Fruit fly (Drosophila melanogaster) whole organism, embryonic: ENCODE measurements around the gene tws.
A peak's percentile ranks its signal among the peaks of the same experiment; 100 is the strongest.

Experiments used
- Abd-B ChIP-seq: fragments of 200-800 bp; sonication (Bioruptor generic); optimal IDR thresholded peaks from 2 replicates; lab custom pipeline; 2018; ENCODE audit warnings: missing biosample characterization, mild to moderate bottlenecking, missing genetic modification characterization, moderate library complexity
- Atf3 ChIP-seq: fragments of 200-800 bp; sonication (Bioruptor generic); optimal IDR thresholded peaks from 3 replicates; lab custom pipeline; 2016; ENCODE audit warnings: missing biosample characterization, missing genetic modification characterization
- Bteb2 ChIP-seq: fragments of 200-800 bp; sonication (Bioruptor generic); optimal IDR thresholded peaks from 2 replicates; lab custom pipeline; 2016; ENCODE audit warnings: missing biosample characterization, missing genetic modification characterization
- CG10267 ChIP-seq: fragments of 200-800 bp; sonication (Bioruptor generic); optimal IDR thresholded peaks from 2 replicates; lab custom pipeline; 2018; ENCODE audit warnings: missing biosample characterization, mild to moderate bottlenecking, missing genetic modification characterization, moderate library complexity
- CG11696 ChIP-seq: fragments of 200-800 bp; sonication (Bioruptor generic); IDR thresholded peaks from 2 replicates; pipeline ENCODE4 v1.3.6; 2022; ENCODE audit warnings: missing biosample characterization, missing genetic modification characterization
- CG14050 ChIP-seq: fragments of 200-800 bp; sonication (Bioruptor generic); IDR thresholded peaks from 3 replicates; pipeline ENCODE4 v1.3.6; 2022; ENCODE audit warnings: missing biosample characterization, missing genetic modification characterization
- CG15514 ChIP-seq: fragments of 200-800 bp; sonication (Bioruptor generic); optimal IDR thresholded peaks from 3 replicates; lab custom pipeline; 2017; ENCODE audit warnings: missing biosample characterization, missing genetic modification characterization, mild to moderate bottlenecking, moderate library complexity, missing genetic modification reagents
- CG1647 ChIP-seq: fragments of 200-800 bp; sonication (Bioruptor generic); optimal IDR thresholded peaks from 3 replicates; lab custom pipeline; 2016; ENCODE audit warnings: missing biosample characterization, missing genetic modification characterization
- CG30020 ChIP-seq: fragments of 200-800 bp; optimal IDR thresholded peaks from 2 replicates; lab custom pipeline; 2019; ENCODE audit warnings: missing biosample characterization, mild to moderate bottlenecking, missing genetic modification characterization, moderate library complexity
- CG31224 ChIP-seq: fragments of 200-800 bp; sonication (Bioruptor generic); IDR thresholded peaks from 2 replicates; pipeline ENCODE4 v1.3.6; 2022; ENCODE audit warnings: missing biosample characterization, missing genetic modification characterization
- CG31365 ChIP-seq: fragments of 200-800 bp; sonication (Bioruptor generic); optimal IDR thresholded peaks from 2 replicates; lab custom pipeline; 2018; ENCODE audit warnings: missing biosample characterization, mild to moderate bottlenecking, missing genetic modification characterization
- CG31388 ChIP-seq: fragments of 200-800 bp; sonication (Bioruptor generic); optimal IDR thresholded peaks from 2 replicates; lab custom pipeline; 2016; ENCODE audit warnings: missing biosample characterization, missing genetic modification characterization
- CG33213 ChIP-seq: fragments of 200-800 bp; sonication (Bioruptor generic); optimal IDR thresholded peaks from 3 replicates; lab custom pipeline; 2016; ENCODE audit warnings: missing biosample characterization, missing genetic modification characterization
- CG34224 ChIP-seq: fragments of 200-800 bp; sonication (Bioruptor generic); IDR thresholded peaks from 3 replicates; pipeline ENCODE4 v1.3.6; 2022; ENCODE audit warnings: missing biosample characterization, missing genetic modification characterization; ENCODE audit not compliant: partially characterized antibody
- CG6272 ChIP-seq: fragments of 200-800 bp; sonication (Bioruptor generic); IDR thresholded peaks from 2 replicates; pipeline ENCODE4 v1.3.6; 2022; ENCODE audit warnings: missing biosample characterization, missing genetic modification characterization
- CG7928 ChIP-seq: fragments of 200-800 bp; sonication (Bioruptor generic); optimal IDR thresholded peaks from 2 replicates; lab custom pipeline; 2017; ENCODE audit warnings: missing biosample characterization, mild to moderate bottlenecking, missing genetic modification characterization
- CG9876 ChIP-seq: fragments of 200-800 bp; sonication (Bioruptor generic); optimal IDR thresholded peaks from 2 replicates; lab custom pipeline; 2016; ENCODE audit warnings: missing biosample characterization, missing genetic modification characterization
- CHES-1-like ChIP-seq: fragments of 200-800 bp; sonication (Bioruptor generic); optimal IDR thresholded peaks from 2 replicates; lab custom pipeline; 2016; ENCODE audit warnings: missing biosample characterization, missing genetic modification characterization
- Dll ChIP-seq: fragments of 200-800 bp; sonication (Bioruptor generic); IDR thresholded peaks from 4 replicates; pipeline ENCODE4 v1.3.6; 2022; ENCODE audit warnings: missing biosample characterization, missing genetic modification characterization; ENCODE audit not compliant: partially characterized antibody
- Fer3 ChIP-seq: fragments of 200-800 bp; sonication (Bioruptor generic); optimal IDR thresholded peaks from 2 replicates; lab custom pipeline; 2018; ENCODE audit warnings: missing biosample characterization, mild to moderate bottlenecking, missing genetic modification characterization, moderate library complexity
- HLH4C ChIP-seq: fragments of 200-800 bp; sonication (Bioruptor generic); IDR thresholded peaks from 3 replicates; pipeline ENCODE4 v1.3.6; 2022; ENCODE audit warnings: missing biosample characterization, missing genetic modification characterization; ENCODE audit not compliant: partially characterized antibody
- HLHmδ ChIP-seq: fragments of 200-800 bp; sonication (Bioruptor generic); optimal IDR thresholded peaks from 2 replicates; lab custom pipeline; 2018; ENCODE audit warnings: missing biosample characterization, mild to moderate bottlenecking, missing genetic modification characterization, moderate library complexity
- Nf-YC ChIP-seq: fragments of 200-800 bp; optimal IDR thresholded peaks from 3 replicates; lab custom pipeline; 2019; ENCODE audit warnings: missing biosample characterization, mild to moderate bottlenecking, missing genetic modification characterization, moderate library complexity
- Stat92E ChIP-seq, 3 experiments: fragments of >200 bp in 2 of 3; fragments of 200-800 bp in 1 of 3; sonication (Bioruptor generic) in 1 of 3; optimal IDR thresholded peaks; 2 replicates each; lab custom pipeline; 2017 to 2019; ENCODE audit warnings: missing biosample characterization in 3 of 3, missing genetic modification characterization in 3 of 3, mild to moderate bottlenecking in 1 of 3, moderate library complexity in 1 of 3
- Usf ChIP-seq: fragments of 200-800 bp; sonication (Bioruptor generic); optimal IDR thresholded peaks from 2 replicates; lab custom pipeline; 2017; ENCODE audit warnings: missing genotype, missing biosample characterization, missing genetic modification characterization
- Xbp1 ChIP-seq: fragments of 200-800 bp; sonication (Bioruptor generic); optimal IDR thresholded peaks from 3 replicates; lab custom pipeline; 2016; ENCODE audit warnings: missing biosample characterization, mild to moderate bottlenecking, missing genetic modification characterization
- ase ChIP-seq: fragments of 200-800 bp; sonication (Bioruptor generic); IDR thresholded peaks from 3 replicates; pipeline ENCODE4 v1.3.6; 2022; ENCODE audit warnings: missing biosample characterization, missing genetic modification characterization
- br ChIP-seq: fragments of >200 bp; optimal IDR thresholded peaks from 2 replicates; lab custom pipeline; 2017
- croc ChIP-seq: fragments of 200-800 bp; sonication (Bioruptor generic); conservative IDR thresholded peaks from 3 replicates; pipeline ENCODE4 v1.3.6; 2022; ENCODE audit warnings: missing biosample characterization, missing genetic modification characterization
- crp ChIP-seq, 2 experiments: fragments of 200-800 bp; sonication (Bioruptor generic); optimal IDR thresholded peaks; 2 replicates in 1 of 2; 3 replicates in 1 of 2; lab custom pipeline; 2017; ENCODE audit warnings: missing biosample characterization in 2 of 2, missing genetic modification characterization in 2 of 2, mild to moderate bottlenecking in 1 of 2, moderate library complexity in 1 of 2
- cwo ChIP-seq: fragments of 200-800 bp; sonication (Bioruptor generic); optimal IDR thresholded peaks from 3 replicates; lab custom pipeline; 2017; ENCODE audit warnings: missing biosample characterization, missing genetic modification characterization, mild to moderate bottlenecking, moderate library complexity, missing genetic modification reagents
- dati ChIP-seq: fragments of 200-800 bp; sonication (Bioruptor generic); IDR thresholded peaks from 2 replicates; pipeline ENCODE4 v1.3.6; 2022; ENCODE audit warnings: missing biosample characterization, missing genetic modification characterization
- dmrt99B ChIP-seq: fragments of 200-800 bp; sonication (Bioruptor generic); optimal IDR thresholded peaks from 2 replicates; lab custom pipeline; 2018; ENCODE audit warnings: missing biosample characterization, mild to moderate bottlenecking, missing genetic modification characterization, moderate library complexity
- dpn ChIP-seq, 2 experiments: fragments of 200-800 bp; sonication (Bioruptor generic); optimal IDR thresholded peaks; 3 replicates each; lab custom pipeline; 2016; ENCODE audit warnings: missing biosample characterization in 2 of 2, missing genetic modification characterization in 2 of 2
- ems ChIP-seq: fragments of 200-800 bp; sonication (Bioruptor generic); optimal IDR thresholded peaks from 3 replicates; lab custom pipeline; 2016; ENCODE audit warnings: missing biosample characterization, missing genetic modification characterization
- fd96Cb ChIP-seq: fragments of 200-800 bp; sonication (Bioruptor generic); optimal IDR thresholded peaks from 2 replicates; lab custom pipeline; 2018; ENCODE audit warnings: missing biosample characterization, mild to moderate bottlenecking, missing genetic modification characterization, moderate library complexity
- gcm2 ChIP-seq: fragments of 200-800 bp; sonication (Bioruptor generic); optimal IDR thresholded peaks from 2 replicates; lab custom pipeline; 2016; ENCODE audit warnings: missing biosample characterization, missing genetic modification characterization
- gro ChIP-seq: fragments of 200-800 bp; sonication (Bioruptor generic); optimal IDR thresholded peaks from 2 replicates; lab custom pipeline; 2016; ENCODE audit warnings: missing biosample characterization, missing genetic modification characterization
- lmd ChIP-seq: fragments of 200-800 bp; sonication (Bioruptor generic); IDR thresholded peaks from 2 replicates; pipeline ENCODE4 v1.3.6; 2022; ENCODE audit warnings: missing biosample characterization, missing genetic modification characterization
- mam ChIP-seq: fragments of 200-800 bp; sonication (Bioruptor generic); optimal IDR thresholded peaks from 3 replicates; lab custom pipeline; 2016; ENCODE audit warnings: missing biosample characterization, missing genetic modification characterization
- nmo ChIP-seq: fragments of 200-800 bp; sonication (Bioruptor generic); optimal IDR thresholded peaks from 2 replicates; lab custom pipeline; 2018; ENCODE audit warnings: missing biosample characterization, mild to moderate bottlenecking, missing genetic modification characterization, moderate library complexity
- org-1 ChIP-seq: fragments of 200-800 bp; sonication (Bioruptor generic); optimal IDR thresholded peaks from 2 replicates; lab custom pipeline; 2017; ENCODE audit warnings: missing biosample characterization, missing genetic modification characterization
- ro ChIP-seq: fragments of 200-800 bp; sonication (Bioruptor generic); IDR thresholded peaks from 2 replicates; pipeline ENCODE4 v1.3.6; 2022; ENCODE audit warnings: missing biosample characterization, missing genetic modification characterization
- stwl ChIP-seq: fragments of 200-800 bp; sonication (Bioruptor generic); optimal IDR thresholded peaks from 3 replicates; lab custom pipeline; 2018; ENCODE audit warnings: missing biosample characterization, mild to moderate bottlenecking, missing genetic modification characterization, moderate library complexity
- tin ChIP-seq: fragments of 200-800 bp; sonication (Bioruptor generic); optimal IDR thresholded peaks from 3 replicates; lab custom pipeline; 2016; ENCODE audit warnings: missing biosample characterization, missing genetic modification characterization
- toy ChIP-seq: fragments of 200-800 bp; sonication (Bioruptor generic); IDR thresholded peaks from 2 replicates; pipeline ENCODE4 v1.3.6; 2022; ENCODE audit warnings: missing biosample characterization, missing genetic modification characterization
- ttk ChIP-seq: fragments of 200-800 bp; sonication (Bioruptor generic); IDR thresholded peaks from 2 replicates; pipeline ENCODE4 v2.1.2; 2022; ENCODE audit warnings: missing biosample characterization, missing genetic modification characterization
- unpg ChIP-seq: fragments of 200-800 bp; sonication (Bioruptor generic); optimal IDR thresholded peaks from 3 replicates; lab custom pipeline; 2018; ENCODE audit warnings: missing biosample characterization, mild to moderate bottlenecking, missing genetic modification characterization, moderate library complexity
- vfl ChIP-seq: fragments of 200-800 bp; sonication (Bioruptor generic); optimal IDR thresholded peaks from 2 replicates; lab custom pipeline; 2016; ENCODE audit warnings: missing biosample characterization, missing genetic modification characterization

tws gene

dm6 chr3R:10097531-10098295 lies 41.9 kb downstream of the tws start (continued):
- TF ChIP-seq Fer3 (tag; lab: Kevin White, UChicago) (peak; percentile 83), nmo (peak; percentile 64), gcm2 (GFP tag; lab: Kevin White, UChicago) (peak; percentile 27), HLHmδ (peak; percentile 30), CG31224 (GFP tag; lab: Robert Waterston, UW) (peak; percentile 45; the same call in 1 of the 2 replicates), Dll (GFP tag; lab: Robert Waterston, UW) (0 out of 4 replicates have a peak, but pooled peaks have one; percentile 37), unpg (GFP tag; lab: Kevin White, UChicago) (peak; percentile 74), CG6272 (peak; percentile 44; the same call in 1 of the 2 replicates), vfl (GFP tag; lab: Kevin White, UChicago) (peak; percentile 53), ems (GFP tag; lab: Kevin White, UChicago) (peak; percentile 42), Abd-B (no peak), CG7928 (GFP tag; lab: Kevin White, UChicago) (peak; percentile 33), croc (GFP tag; lab: Robert Waterston, UW) (no peak), CG34224 (GFP tag; lab: Robert Waterston, UW) (peak; percentile 35; the same call in 1 of the 3 replicates), Nf-YC (tag; lab: Kevin White, UChicago) (peak; percentile 44), toy (no peak), ro (GFP tag; lab: Robert Waterston, UW) (no peak), HLH4C (GFP tag; lab: Robert Waterston, UW) (no peak), crp (GFP tag; optimal IDR thresholded peaks at IDR 0.05; lab: Kevin White, UChicago) (peak in 1 of 2 experiments; percentile 7), Bteb2 (GFP tag; lab: Kevin White, UChicago) (peak; percentile 37), br (no peak), cwo (peak; percentile 90), Atf3 (GFP tag; lab: Kevin White, UChicago) (peak; percentile 27), gro (GFP tag; lab: Kevin White, UChicago) (peak; percentile 26), Stat92E (GFP tag; optimal IDR thresholded peaks at IDR 0.05; lab: Kevin White, UChicago) (no peak), CG14050 (GFP tag; lab: Robert Waterston, UW) (peak; percentile 34; the same call in 1 of the 3 replicates), CG33213 (GFP tag; lab: Kevin White, UChicago) (no peak), mam (GFP tag; lab: Kevin White, UChicago) (peak; percentile 69), CG9876 (GFP tag; lab: Kevin White, UChicago) (peak; percentile 10), org-1 (GFP tag; lab: Kevin White, UChicago) (peak; percentile 72), Xbp1 (GFP tag; lab: Kevin White, UChicago) (peak; percentile 62), dpn (GFP tag; optimal IDR thresholded peaks at IDR 0.05; lab: Kevin White, UChicago) (peak; percentile 65 to 68), CG10267 (peak; percentile 39), Usf (GFP tag; lab: Kevin White, UChicago) (peak; percentile 47), lmd (GFP tag; lab: Robert Waterston, UW) (peak; percentile 68), CG11696 (GFP tag; lab: Robert Waterston, UW) (peak; percentile 36; the same call in 1 of the 2 replicates), dmrt99B (tag; lab: Kevin White, UChicago) (peak; percentile 77), dati (GFP tag; lab: Robert Waterston, UW) (no peak), CHES-1-like (GFP tag; lab: Kevin White, UChicago) (peak; percentile 68), CG31388 (no peak), fd96Cb (tag; lab: Kevin White, UChicago) (peak; percentile 58), CG30020 (tag; lab: Kevin White, UChicago) (no peak), tin (GFP tag; lab: Kevin White, UChicago) (peak; percentile 16), CG31365 (tag; lab: Kevin White, UChicago) (no peak), ase (GFP tag; lab: Robert Waterston, UW) (peak; percentile 47; the same call in 1 of the 3 replicates), stwl (tag; lab: Kevin White, UChicago) (no peak), CG15514 (peak; percentile 63), CG1647 (GFP tag; lab: Kevin White, UChicago) (peak; percentile 11), ttk (peak; percentile 61)
